Worm (Caenorhabditis elegans) whole organism, L1 larva: ENCODE results near the gene sms-3.

ENCODE experiments used
- C04F5.9 ChIP-seq: sonication (generic microtip); optimal IDR thresholded peaks from 2 replicates; lab custom pipeline; 2016; ENCODE audit warnings: missing genetic modification characterization, missing compliant biosample characterization
- C16A3.4 ChIP-seq: fragments of 150-350 bp; optimal IDR thresholded peaks from 2 replicates; lab custom pipeline; 2014; ENCODE audit warnings: missing biosample characterization, missing genetic modification characterization
- C34B4.2 ChIP-seq: sonication (generic microtip); optimal IDR thresholded peaks from 2 replicates; lab custom pipeline; 2017; ENCODE audit warnings: mild to moderate bottlenecking, missing genetic modification characterization, missing compliant biosample characterization
- F16B12.6 ChIP-seq: fragments of 150-350 bp; optimal IDR thresholded peaks from 2 replicates; lab custom pipeline; 2014; ENCODE audit warnings: missing biosample characterization, missing genetic modification characterization
- Y116A8C.19 ChIP-seq: sonication (generic microtip); optimal IDR thresholded peaks from 2 replicates; lab custom pipeline; 2016; ENCODE audit warnings: missing compliant biosample characterization, missing genetic modification characterization, borderline replicate concordance
- aha-1 ChIP-seq: fragments of 150-350 bp; optimal IDR thresholded peaks from 2 replicates; lab custom pipeline; 2014; ENCODE audit warnings: missing biosample characterization, missing genetic modification characterization
- blmp-1 ChIP-seq: fragments of 150-350 bp; optimal IDR thresholded peaks from 2 replicates; lab custom pipeline; 2014; ENCODE audit warnings: missing biosample characterization, missing genetic modification characterization
- ceh-8 ChIP-seq: fragments of 200-800 bp; sonication (Bioruptor generic); optimal IDR thresholded peaks from 2 replicates; lab custom pipeline; 2018; ENCODE audit warnings: mild to moderate bottlenecking, missing genetic modification characterization, moderate library complexity, missing compliant biosample characterization
- ceh-82 ChIP-seq, 3 experiments: fragments of 150-350 bp in 1 of 3; sonication (generic microtip) in 2 of 3; optimal IDR thresholded peaks; 2 replicates each; lab custom pipeline; 2014 to 2017; ENCODE audit warnings: missing biosample characterization in 3 of 3, missing genetic modification characterization in 3 of 3
- ceh-90 ChIP-seq: sonication (generic microtip); optimal IDR thresholded peaks from 2 replicates; lab custom pipeline; 2016; ENCODE audit warnings: missing genetic modification characterization, missing compliant biosample characterization
- ces-1 ChIP-seq: fragments of 150-350 bp; optimal IDR thresholded peaks from 2 replicates; lab custom pipeline; 2014; ENCODE audit warnings: missing biosample characterization, missing genetic modification reagents, missing genetic modification characterization
- dpl-1 ChIP-seq, 3 experiments: fragments of 150-350 bp in 2 of 3; sonication (generic microtip) in 1 of 3; optimal IDR thresholded peaks; 2 replicates each; lab custom pipeline; 2014 to 2017; ENCODE audit warnings: missing biosample characterization in 3 of 3, missing genetic modification characterization in 3 of 3, missing genetic modification reagents in 3 of 3
- efl-1 ChIP-seq, 4 experiments: fragments of 150-350 bp; optimal IDR thresholded peaks in 3 of 4; peaks in 1 of 4; 1 replicate in 1 of 4; 2 replicates in 3 of 4; lab custom pipeline; 2014; ENCODE audit warnings: missing biosample characterization in 2 of 4, missing genetic modification characterization in 2 of 4, missing genetic modification reagents in 2 of 4
- efl-3 ChIP-seq: fragments of 200-800 bp; sonication (Bioruptor generic); optimal IDR thresholded peaks from 2 replicates; lab custom pipeline; 2018; ENCODE audit warnings: mild to moderate bottlenecking, missing genetic modification characterization, missing compliant biosample characterization
- egl-27 ChIP-seq, 2 experiments: fragments of 150-350 bp in 1 of 2; sonication (generic microtip); optimal IDR thresholded peaks; 3 replicates each; lab custom pipeline; 2017 to 2018; ENCODE audit warnings: missing biosample characterization in 2 of 2, missing genetic modification characterization in 2 of 2, missing genetic modification reagents in 2 of 2
- elt-3 ChIP-seq, 6 experiments: fragments of 150-350 bp in 1 of 6; sonication (generic microtip); optimal IDR thresholded peaks; 2 replicates each; lab custom pipeline; 2017 to 2018; ENCODE audit warnings: missing biosample characterization in 6 of 6, missing genetic modification characterization in 6 of 6, inconsistent platforms in 1 of 6
- fkh-4 ChIP-seq: sonication (generic microtip); optimal IDR thresholded peaks from 2 replicates; lab custom pipeline; 2016; ENCODE audit warnings: missing compliant biosample characterization, missing genetic modification characterization, borderline replicate concordance
- grh-1 ChIP-seq: fragments of 200-800 bp; sonication (Bioruptor generic); IDR thresholded peaks from 2 replicates; pipeline ENCODE4 v1.3.6; 2022; ENCODE audit warnings: missing genetic modification reagents, missing genetic modification characterization, missing compliant biosample characterization
- hlh-4 ChIP-seq: sonication (generic microtip); optimal IDR thresholded peaks from 2 replicates; lab custom pipeline; 2016; ENCODE audit warnings: mild to moderate bottlenecking, missing genetic modification characterization, missing compliant biosample characterization
- hpl-2 ChIP-seq: fragments of 150-350 bp; optimal IDR thresholded peaks from 2 replicates; lab custom pipeline; 2014; ENCODE audit warnings: missing biosample characterization, missing genetic modification reagents, missing genetic modification characterization
- irx-1 ChIP-seq: sonication (generic microtip); optimal IDR thresholded peaks from 2 replicates; lab custom pipeline; 2016; ENCODE audit warnings: missing genetic modification characterization, missing compliant biosample characterization
- isw-1 ChIP-seq: fragments of 200-800 bp; sonication (Bioruptor generic); IDR thresholded peaks from 2 replicates; pipeline ENCODE4 v1.3.6; 2022; ENCODE audit warnings: missing genetic modification characterization, missing compliant biosample characterization
- jun-1 ChIP-seq: fragments of 150-350 bp; optimal IDR thresholded peaks from 2 replicates; lab custom pipeline; 2014; ENCODE audit warnings: missing biosample characterization, missing genetic modification reagents, missing genetic modification characterization
- lin-39 ChIP-seq: fragments of 150-350 bp; optimal IDR thresholded peaks from 2 replicates; lab custom pipeline; 2014; ENCODE audit warnings: missing biosample characterization, missing genetic modification reagents, missing genetic modification characterization
- lsy-2 ChIP-seq, 2 experiments: fragments of 150-350 bp; optimal IDR thresholded peaks; 2 replicates each; lab custom pipeline; 2014; ENCODE audit warnings: missing biosample characterization in 2 of 2, missing genetic modification characterization in 2 of 2
- mab-9 ChIP-seq: fragments of 200-800 bp; sonication (Bioruptor generic); IDR thresholded peaks from 2 replicates; pipeline ENCODE4 v1.3.6; 2022; ENCODE audit warnings: missing genetic modification reagents, missing genetic modification characterization, missing compliant biosample characterization
- mdl-1 ChIP-seq, 2 experiments: fragments of 150-350 bp; optimal IDR thresholded peaks; 2 replicates each; lab custom pipeline; 2014 to 2017; ENCODE audit warnings: missing biosample characterization in 2 of 2, missing genetic modification characterization in 2 of 2, inconsistent platforms in 1 of 2
- nhr-20 ChIP-seq: sonication (generic microtip); optimal IDR thresholded peaks from 2 replicates; lab custom pipeline; 2016; ENCODE audit warnings: mild to moderate bottlenecking, missing genetic modification characterization, missing compliant biosample characterization
- nhr-237 ChIP-seq: fragments of 150-350 bp; optimal IDR thresholded peaks from 2 replicates; lab custom pipeline; 2014; ENCODE audit warnings: missing biosample characterization, missing genetic modification characterization
- nhr-71 ChIP-seq: sonication (generic microtip); optimal IDR thresholded peaks from 2 replicates; lab custom pipeline; 2016; ENCODE audit warnings: mild to moderate bottlenecking, missing genetic modification characterization, moderate library complexity, missing compliant biosample characterization
- nhr-76 ChIP-seq: sonication (generic microtip); optimal IDR thresholded peaks from 2 replicates; lab custom pipeline; 2017; ENCODE audit warnings: missing biosample characterization, missing genetic modification characterization
- nhr-84 ChIP-seq: sonication (generic microtip); optimal IDR thresholded peaks from 2 replicates; lab custom pipeline; 2017; ENCODE audit warnings: missing biosample characterization, missing genetic modification characterization
- nhr-85 ChIP-seq: sonication (generic microtip); peaks from one replicate; lab custom pipeline; 2016; ENCODE audit warnings: missing genetic modification characterization, inconsistent platforms, missing compliant biosample characterization
- nhr-90 ChIP-seq: sonication (generic microtip); optimal IDR thresholded peaks from 2 replicates; lab custom pipeline; 2016; ENCODE audit warnings: mild to moderate bottlenecking, missing genetic modification characterization, missing compliant biosample characterization; ENCODE audit not compliant: poor library complexity
- pag-3 ChIP-seq: sonication (generic microtip); optimal IDR thresholded peaks from 2 replicates; lab custom pipeline; 2017; ENCODE audit warnings: missing genetic modification characterization, mild to moderate bottlenecking, missing compliant biosample characterization, antibody characterized with exemption, borderline replicate concordance; ENCODE audit not compliant: insufficient read depth
- pqm-1 ChIP-seq: sonication (generic microtip); optimal IDR thresholded peaks from 3 replicates; lab custom pipeline; 2017; ENCODE audit warnings: missing biosample characterization, missing genetic modification characterization
- sox-4 ChIP-seq: sonication (generic microtip); optimal IDR thresholded peaks from 2 replicates; lab custom pipeline; 2016; ENCODE audit warnings: missing genetic modification characterization, missing compliant biosample characterization
- swsn-7 ChIP-seq: sonication (generic microtip); optimal IDR thresholded peaks from 2 replicates; lab custom pipeline; 2016; ENCODE audit warnings: missing genetic modification characterization, missing compliant biosample characterization
- unc-30 ChIP-seq: sonication (generic microtip); optimal IDR thresholded peaks from 2 replicates; lab custom pipeline; 2017; ENCODE audit warnings: missing biosample characterization, missing genetic modification characterization
- unc-86 ChIP-seq: sonication (generic microtip); optimal IDR thresholded peaks from 2 replicates; lab custom pipeline; 2016; ENCODE audit warnings: missing genetic modification characterization, missing compliant biosample characterization
- unc-98 ChIP-seq: fragments of 200-800 bp; sonication (Bioruptor generic); IDR thresholded peaks from 2 replicates; pipeline ENCODE4 v1.3.6; 2022; ENCODE audit warnings: missing genetic modification characterization, missing compliant biosample characterization
- zag-1 ChIP-seq: fragments of 150-350 bp; optimal IDR thresholded peaks from 2 replicates; lab custom pipeline; 2014; ENCODE audit warnings: missing biosample characterization, missing genetic modification characterization
- zip-4 ChIP-seq: fragments of 200-800 bp; sonication (Bioruptor generic); optimal IDR thresholded peaks from 2 replicates; lab custom pipeline; 2018; ENCODE audit warnings: mild to moderate bottlenecking, missing genetic modification characterization, moderate library complexity, missing compliant biosample characterization

The sms-3 gene

DNA sequence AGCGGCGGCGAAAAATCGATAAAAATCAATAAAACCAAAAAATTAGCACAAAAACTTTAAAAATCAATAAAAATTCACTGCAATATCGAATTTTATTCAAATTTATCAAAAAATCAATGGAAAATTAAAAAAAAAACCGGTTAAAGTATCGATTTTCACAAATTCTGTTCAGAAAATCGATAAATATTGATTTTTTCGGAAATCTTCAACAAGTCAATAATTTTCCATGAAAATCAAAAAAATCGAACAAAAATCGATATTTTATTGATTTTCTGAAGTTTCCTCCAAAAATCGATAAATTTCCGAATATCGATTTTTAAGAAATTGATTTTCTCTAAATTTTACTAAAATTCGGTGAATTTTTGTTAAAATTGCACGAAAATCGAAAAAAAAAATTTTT, 22.4 kb downstream of the sms-3 start:
- TF ChIP-seq ceh-8 (GFP tag; lab: Kevin White, UChicago) (no peak), fkh-4 (no peak), efl-1 (optimal IDR thresholded peaks at IDR 0.05; lab: Kevin White, UChicago) (no peak), efl-1 (GFP tag; optimal IDR thresholded peaks at IDR 0.05 in 1 of 2; lab: Kevin White, UChicago) (peak in 1 of 2 experiments; percentile 10), ces-1 (no peak), nhr-20 (tag; lab: Kevin White, UChicago) (no peak), elt-3 (tag; optimal IDR thresholded peaks at IDR 0.05; lab: Kevin White, UChicago) (no peak), nhr-90 (tag; lab: Kevin White, UChicago) (no peak)

DNA sequence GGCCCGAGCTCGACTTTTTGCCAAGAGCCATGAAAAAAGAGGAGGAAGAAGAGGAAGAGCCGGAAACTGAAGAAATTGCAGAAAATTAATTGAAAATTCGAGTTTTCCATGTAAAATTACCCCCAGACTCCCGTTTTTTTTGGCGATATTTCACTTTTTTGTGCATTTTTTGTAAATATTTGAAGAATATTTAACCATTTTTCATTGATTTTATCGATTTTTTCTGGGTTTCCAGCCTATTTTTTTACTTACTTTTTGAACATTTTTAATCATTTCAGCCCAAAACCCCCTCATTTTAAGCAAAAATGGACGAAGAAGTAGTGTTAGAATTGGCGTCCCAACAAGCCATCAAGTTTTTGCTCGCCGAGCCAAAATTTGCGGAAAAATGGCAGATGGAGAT, 24.5 kb downstream of the sms-3 start, which contains the start of gene Y22D7AL.7:
Gene Y22D7AL.7, plus strand, starts transcription at position 301 of the 400 bp plus-strand sequence.
- TF ChIP-seq pag-3 (tag; lab: Kevin White, UChicago) (no peak), F16B12.6 (no peak), zip-4 (no peak), ces-1 (no peak), hlh-4 (tag; lab: Kevin White, UChicago) (no peak), nhr-85 (tag; lab: Kevin White, UChicago) (peak; percentile 13), unc-30 (tag; lab: Kevin White, UChicago) (no peak)

DNA sequence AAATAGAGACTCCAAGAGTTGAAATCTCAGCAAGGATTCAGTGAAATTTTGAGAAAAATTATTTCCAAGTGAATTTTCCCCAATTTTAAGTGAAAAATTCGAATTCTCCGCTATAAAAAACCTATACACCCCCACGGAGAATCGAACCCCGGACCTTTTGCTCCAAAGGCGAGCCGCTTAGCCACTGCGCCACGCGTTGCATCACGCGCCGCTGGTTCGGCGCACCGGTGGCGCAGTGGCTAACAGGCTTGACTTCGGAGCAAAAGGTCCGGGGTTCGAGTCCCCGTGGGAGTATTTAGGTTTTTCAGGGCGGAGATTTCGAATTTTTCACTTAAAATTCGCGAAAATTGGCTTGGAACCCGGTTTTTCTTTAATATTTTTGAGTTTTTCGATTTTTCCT, 25.3 kb downstream of the sms-3 start:
- TF ChIP-seq sox-4: no peak

DNA sequence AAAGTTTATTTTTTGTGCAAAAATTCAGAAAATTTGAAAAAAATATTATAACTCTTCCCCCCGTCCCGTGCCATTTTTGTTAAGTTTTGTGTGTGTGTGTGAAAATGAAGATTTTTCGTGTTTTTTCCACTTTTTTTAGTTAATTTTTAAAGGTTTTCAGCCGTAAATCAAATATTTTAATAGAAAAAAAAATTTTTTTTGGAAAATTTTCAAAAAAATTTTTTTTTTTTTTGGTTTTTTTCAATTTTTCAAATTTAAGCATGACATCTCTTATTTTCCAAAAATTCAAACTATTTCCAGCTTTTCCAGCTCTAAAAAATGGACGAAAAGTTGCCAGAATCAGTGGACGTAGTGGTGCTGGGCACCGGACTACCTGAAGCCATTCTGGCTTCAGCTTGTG, 30.9 kb downstream of the sms-3 start, which contains the start of gene rep-1:
Gene rep-1, plus strand, starts transcription at position 301 of the 400 bp plus-strand sequence.
- TF ChIP-seq zag-1: no peak
- no peak for TF ChIP-seq mab-9
- TF ChIP-seq nhr-90 (tag; lab: Kevin White, UChicago): no peak
- no peak for TF ChIP-seq nhr-76 (tag; lab: Kevin White, UChicago)
- TF ChIP-seq hpl-2 (GFP tag; lab: Kevin White, UChicago): no peak
- no peak for TF ChIP-seq F16B12.6
- no peak for TF ChIP-seq aha-1
- no peak for TF ChIP-seq nhr-71
- TF ChIP-seq unc-98: no peak
- no peak for TF ChIP-seq C16A3.4 (tag; lab: Kevin White, UChicago)
- TF ChIP-seq egl-27 (tag; optimal IDR thresholded peaks at IDR 0.05; lab: Kevin White, UChicago): no peak
- TF ChIP-seq grh-1: no peak
- TF ChIP-seq nhr-237 (tag; lab: Kevin White, UChicago): no peak
- TF ChIP-seq mdl-1 (tag; optimal IDR thresholded peaks at IDR 0.05; lab: Kevin White, UChicago): no peak
- no peak for TF ChIP-seq isw-1 (GFP tag; lab: Robert Waterston, UW)
- TF ChIP-seq, all 84 proteins: peak for 0

DNA sequence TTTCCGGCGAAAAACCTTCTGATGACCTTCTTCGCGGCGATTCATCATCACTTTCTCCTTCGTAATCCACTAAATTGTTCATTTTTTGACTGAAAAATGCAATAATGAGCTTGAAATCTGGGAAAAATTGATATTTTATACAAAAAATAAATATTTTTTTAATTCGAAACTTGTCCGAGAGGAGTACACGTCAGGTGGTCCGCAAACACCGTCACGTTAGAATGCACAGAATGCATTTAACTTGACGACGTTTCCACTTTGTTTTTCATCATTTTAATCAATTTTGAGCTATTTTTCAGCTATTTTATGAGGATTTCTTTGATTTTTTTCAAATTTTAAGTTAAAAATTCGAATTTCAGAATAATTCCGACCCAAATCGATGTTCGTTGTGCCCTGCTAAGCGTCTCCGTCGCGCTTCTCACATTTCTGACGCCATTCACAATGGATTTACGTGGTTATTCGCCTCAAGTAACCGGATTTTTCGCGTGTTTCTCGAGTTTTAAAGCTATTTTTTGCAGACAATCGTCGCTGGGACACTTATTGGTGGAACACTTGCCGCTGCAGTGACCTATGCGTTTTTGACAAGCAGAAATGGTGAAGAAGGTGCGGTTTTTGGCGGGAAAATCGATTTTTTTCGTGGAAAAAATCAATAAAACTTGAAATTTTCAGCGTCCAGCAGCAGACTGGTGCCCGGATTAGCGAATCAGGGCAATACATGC, 42.3 kb downstream of the sms-3 start, which contains the start of the genes eelo-1 and Y67D2.2:
Gene eelo-1, minus strand, starts transcription at position 89 of the 719 bp plus-strand sequence.
Gene Y67D2.2, plus strand, starts transcription at position 360 of the 719 bp plus-strand sequence.
- no peak for TF ChIP-seq nhr-84 (tag; lab: Kevin White, UChicago)
- peak; percentile 80 to 90 for TF ChIP-seq lsy-2 (tag; optimal IDR thresholded peaks at IDR 0.05; lab: Kevin White, UChicago)
- TF ChIP-seq swsn-7 (tag; lab: Kevin White, UChicago): peak; percentile 79
- peak; percentile 38 for TF ChIP-seq fkh-4
- TF ChIP-seq lin-39 (tag; lab: Kevin White, UChicago): peak; percentile 75
- TF ChIP-seq nhr-20 (tag; lab: Kevin White, UChicago): peak; percentile 69
- TF ChIP-seq ceh-82 (tag; optimal IDR thresholded peaks at IDR 0.05; lab: Kevin White, UChicago): peak; percentile 52 to 82 (median 63)
- no peak for TF ChIP-seq ces-1
- TF ChIP-seq blmp-1: peak; percentile 41
- TF ChIP-seq ceh-90 (tag; lab: Kevin White, UChicago): peak; percentile 24
- peak; percentile 70 for TF ChIP-seq irx-1
- TF ChIP-seq nhr-71: no peak
- TF ChIP-seq efl-3: no peak
- no peak for TF ChIP-seq egl-27 (tag; optimal IDR thresholded peaks at IDR 0.05; lab: Kevin White, UChicago)
- peak; percentile 74 for TF ChIP-seq unc-86
- TF ChIP-seq unc-30 (tag; lab: Kevin White, UChicago): no peak
- TF ChIP-seq dpl-1 (GFP tag; optimal IDR thresholded peaks at IDR 0.05; lab: Kevin White, UChicago): peak; percentile 60 to 77 (median 73)
- TF ChIP-seq hlh-4 (tag; lab: Kevin White, UChicago): no peak
- TF ChIP-seq jun-1 (tag; lab: Kevin White, UChicago): no peak
- no peak for TF ChIP-seq zag-1
- no peak for TF ChIP-seq Y116A8C.19 (tag; lab: Kevin White, UChicago)
- no peak for TF ChIP-seq C34B4.2
- no peak for TF ChIP-seq nhr-76 (tag; lab: Kevin White, UChicago)
- TF ChIP-seq C04F5.9 (tag; lab: Kevin White, UChicago): peak; percentile 49
- TF ChIP-seq pqm-1 (tag; lab: Kevin White, UChicago): no peak
